Worm (Caenorhabditis elegans): ENCODE data around the gene nhr-92.

Gene nhr-92

DNA sequence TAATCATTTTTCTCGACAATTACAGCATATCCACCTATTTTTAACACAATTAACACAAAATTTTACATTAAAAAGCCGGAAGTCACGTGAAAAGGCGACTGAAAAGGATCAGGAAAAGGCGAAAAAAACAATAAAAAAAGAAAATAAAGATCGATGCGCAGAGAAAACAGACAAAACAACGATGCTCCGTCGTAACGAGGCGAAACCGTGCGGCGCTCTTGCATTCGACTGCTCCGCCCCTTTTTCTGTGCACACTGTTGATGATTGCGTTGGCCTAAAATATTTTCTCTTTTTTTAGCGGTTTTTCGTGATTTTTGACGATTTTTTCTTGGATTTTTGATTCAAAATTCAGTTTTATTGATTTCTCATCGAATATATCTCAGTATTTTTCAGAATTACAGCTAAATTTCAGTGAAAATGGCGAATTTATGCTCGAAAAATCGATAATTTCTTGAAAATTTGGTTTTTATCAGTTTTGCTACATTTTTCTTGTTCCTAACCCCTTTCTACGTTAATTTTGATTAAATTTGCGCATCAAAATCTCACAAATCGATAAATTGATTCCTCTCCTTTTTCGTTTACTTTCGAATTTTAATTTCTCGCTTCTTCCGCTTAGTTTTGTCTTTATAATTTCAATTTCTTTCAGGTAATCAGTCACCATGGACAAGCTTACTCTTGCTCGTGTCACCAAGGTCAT is 39.3 kb downstream of the nhr-92 start, which contains the start of gene rps-28 (continued):
- TF ChIP-seq npax-4 (tag; optimal IDR thresholded peaks at IDR 0.05) = peak; percentile 61
- peak; percentile 97 for TF ChIP-seq ceh-30 (tag; optimal IDR thresholded peaks at IDR 0.05)
- TF ChIP-seq sdc-2 (tag; optimal IDR thresholded peaks at IDR 0.05) = peak; percentile 50
- peak; percentile 77 for TF ChIP-seq pat-9 (tag; optimal IDR thresholded peaks at IDR 0.05)
- TF ChIP-seq K09A11.1 (tag; optimal IDR thresholded peaks at IDR 0.05; ENCODE audit: insufficient read depth) = peak; percentile 94
- peak; percentile 72 for TF ChIP-seq ahr-1 (tag; optimal IDR thresholded peaks at IDR 0.05)
- TF ChIP-seq pros-1 (tag; optimal IDR thresholded peaks at IDR 0.05) = peak; percentile 44
- TF ChIP-seq nhr-232 (tag; optimal IDR thresholded peaks at IDR 0.05) = peak; percentile 63
- no peak for TF ChIP-seq ceh-9 (tag; optimal IDR thresholded peaks at IDR 0.05)
- peak; percentile 78 for TF ChIP-seq fkh-6 (tag; optimal IDR thresholded peaks at IDR 0.05)
- peak; percentile 87 for TF ChIP-seq pax-1 (tag; optimal IDR thresholded peaks at IDR 0.05)
- peak; percentile 61 for TF ChIP-seq K02D7.2 (tag; optimal IDR thresholded peaks at IDR 0.05)
- TF ChIP-seq pha-2 (tag; optimal IDR thresholded peaks at IDR 0.05) = peak; percentile 80
- TF ChIP-seq elt-4 (tag; optimal IDR thresholded peaks at IDR 0.05) = no peak
- peak; percentile 91 for TF ChIP-seq unc-86 (tag; optimal IDR thresholded peaks at IDR 0.05)
- peak; percentile 77 for TF ChIP-seq sox-4 (tag; optimal IDR thresholded peaks at IDR 0.05)
- TF ChIP-seq elt-2 (tag; optimal IDR thresholded peaks at IDR 0.05) = peak; percentile 97
- peak; percentile 61 for TF ChIP-seq ceh-6 (GFP tag; optimal IDR thresholded peaks at IDR 0.05)
- TF ChIP-seq ztf-16 (tag; optimal IDR thresholded peaks at IDR 0.05) = peak; percentile 91
- peak; percentile 97 for TF ChIP-seq ceh-14 (tag; optimal IDR thresholded peaks at IDR 0.05)
- peak; percentile 84 for TF ChIP-seq F13H6.1 (tag; optimal IDR thresholded peaks at IDR 0.05)
- peak; percentile 79 for TF ChIP-seq unc-3 (GFP tag; conservative IDR thresholded peaks at IDR 0.05)
- TF ChIP-seq unc-3 (tag; optimal IDR thresholded peaks at IDR 0.05) = peak; percentile 90
- peak; percentile 96 for TF ChIP-seq ceh-34 (tag; optimal IDR thresholded peaks at IDR 0.05)
- TF ChIP-seq nhr-11 (tag; optimal IDR thresholded peaks at IDR 0.05) = peak; percentile 56
- TF ChIP-seq eyg-1 (tag; optimal IDR thresholded peaks at IDR 0.05) = peak; percentile 73
- TF ChIP-seq hlh-13 (GFP tag; optimal IDR thresholded peaks at IDR 0.05) = peak; percentile 39
- peak; percentile 98 for TF ChIP-seq unc-42 (tag; optimal IDR thresholded peaks at IDR 0.05)
- TF ChIP-seq hlh-6 (tag; optimal IDR thresholded peaks at IDR 0.05) = peak; percentile 42
- peak; percentile 82 for TF ChIP-seq ets-4 (tag; optimal IDR thresholded peaks at IDR 0.05)
- no peak for TF ChIP-seq hlh-15 (tag; optimal IDR thresholded peaks at IDR 0.05)
- TF ChIP-seq pqm-1 (tag; optimal IDR thresholded peaks at IDR 0.05) = peak; percentile 12
- TF ChIP-seq fax-1 (tag; optimal IDR thresholded peaks at IDR 0.05) = peak; percentile 73
- peak; percentile 24 for TF ChIP-seq pag-3 (tag; optimal IDR thresholded peaks at IDR 0.05; ENCODE audit: borderline replicate concordance)
- peak; percentile 49 for TF ChIP-seq lin-11 (tag; optimal IDR thresholded peaks at IDR 0.05)
- peak; percentile 92 for TF ChIP-seq dve-1 (tag; optimal IDR thresholded peaks at IDR 0.05)
- no peak for TF ChIP-seq ceh-24 (tag; optimal IDR thresholded peaks at IDR 0.05)
- no peak for TF ChIP-seq dmd-4 (tag; optimal IDR thresholded peaks at IDR 0.05; ENCODE audit: borderline replicate concordance)
- no peak for TF ChIP-seq pha-4 (tag; optimal IDR thresholded peaks at IDR 0.05)
- peak; percentile 64 for TF ChIP-seq hlh-30 (tag; optimal IDR thresholded peaks at IDR 0.05; ENCODE audit: insufficient read depth)
- TF ChIP-seq madf-2 (tag; optimal IDR thresholded peaks at IDR 0.05) = peak; percentile 73
- peak; percentile 46 for TF ChIP-seq tbx-7 (tag; optimal IDR thresholded peaks at IDR 0.05)
- peak; percentile 76 for TF ChIP-seq ceh-2 (tag; optimal IDR thresholded peaks at IDR 0.05)
- TF ChIP-seq syd-9 (tag; optimal IDR thresholded peaks at IDR 0.05) = peak; percentile 80
- peak; percentile 99 for TF ChIP-seq nfya-1 (tag; optimal IDR thresholded peaks at IDR 0.05)
